Worm (Caenorhabditis elegans): ENCODE measurements around the gene F20A1.2.

DNA sequence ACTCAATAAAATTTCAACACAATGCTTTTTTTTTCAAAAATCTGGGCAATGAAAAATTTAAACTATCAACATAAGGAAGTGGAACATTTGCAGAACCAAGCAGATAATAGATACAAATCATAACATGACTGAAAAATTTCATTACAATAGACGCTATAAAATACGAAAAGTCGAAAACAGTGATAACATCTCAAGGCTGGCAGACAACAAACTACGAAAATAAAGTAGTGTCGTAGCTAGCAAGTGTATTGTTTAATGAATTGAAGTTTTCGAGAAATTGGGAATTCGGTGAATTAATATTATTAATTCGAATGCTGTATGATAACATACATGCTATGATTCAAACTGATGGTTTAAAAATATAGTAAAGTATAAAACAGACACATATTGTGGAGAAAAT is 50.7 kb downstream of the F20A1.2 start:
- TF ChIP-seq ztf-29 (GFP tag; IDR thresholded peaks at IDR 0.05), result no peak
- no peak for TF ChIP-seq tab-1 (GFP tag; IDR thresholded peaks at IDR 0.05)
- no peak for TF ChIP-seq med-1 (GFP tag; optimal IDR thresholded peaks at IDR 0.05; ENCODE audit: insufficient read depth)
- no peak for TF ChIP-seq klf-2 (GFP tag; conservative IDR thresholded peaks at IDR 0.05)
- TF ChIP-seq T22C8.4 (GFP tag; IDR thresholded peaks at IDR 0.05), result no peak
- no peak for TF ChIP-seq cog-1 (tag; optimal IDR thresholded peaks at IDR 0.05)
- no peak for TF ChIP-seq flt-1 (GFP tag; IDR thresholded peaks at IDR 0.05)
